Fruit fly (Drosophila melanogaster) whole organism, embryonic: ENCODE measurements around the gene CG31178.

Experiments used
- CG10209 ChIP-seq: fragments of 200-800 bp; sonication (Bioruptor generic); optimal IDR thresholded peaks from 3 replicates; lab custom pipeline; 2017; ENCODE audit warnings: missing biosample characterization, mild to moderate bottlenecking, missing genetic modification characterization, missing genetic modification reagents
- CG10565 ChIP-seq: fragments of 200-800 bp; sonication (Bioruptor generic); optimal IDR thresholded peaks from 3 replicates; lab custom pipeline; 2016; ENCODE audit warnings: missing biosample characterization, mild to moderate bottlenecking, missing genetic modification characterization
- CG10654 ChIP-seq: fragments of 200-800 bp; sonication (Bioruptor generic); optimal IDR thresholded peaks from 2 replicates; lab custom pipeline; 2016; ENCODE audit warnings: missing biosample characterization, missing genetic modification characterization
- CG12236 ChIP-seq: fragments of 200-800 bp; sonication (Bioruptor generic); optimal IDR thresholded peaks from 2 replicates; lab custom pipeline; 2016; ENCODE audit warnings: missing biosample characterization, missing genetic modification characterization
- CG13424 ChIP-seq: fragments of 200-800 bp; sonication (Bioruptor generic); optimal IDR thresholded peaks from 2 replicates; lab custom pipeline; 2019; ENCODE audit warnings: missing biosample characterization, mild to moderate bottlenecking, missing genetic modification characterization, moderate library complexity
- CG14441 ChIP-seq: fragments of 200-800 bp; sonication (Bioruptor generic); IDR thresholded peaks from 2 replicates; pipeline ENCODE4 v1.3.6; 2022; ENCODE audit warnings: missing biosample characterization, missing genetic modification characterization
- CG15514 ChIP-seq: fragments of 200-800 bp; sonication (Bioruptor generic); optimal IDR thresholded peaks from 3 replicates; lab custom pipeline; 2017; ENCODE audit warnings: missing biosample characterization, missing genetic modification characterization, mild to moderate bottlenecking, moderate library complexity, missing genetic modification reagents
- CG16815 ChIP-seq: fragments of 200-800 bp; sonication (Bioruptor generic); optimal IDR thresholded peaks from 3 replicates; lab custom pipeline; 2017; ENCODE audit warnings: missing biosample characterization, mild to moderate bottlenecking, missing genetic modification characterization
- CG2120 ChIP-seq: fragments of 200-800 bp; sonication (Bioruptor generic); optimal IDR thresholded peaks from 3 replicates; lab custom pipeline; 2016; ENCODE audit warnings: missing biosample characterization, missing genetic modification characterization
- CG3281 ChIP-seq: fragments of 200-800 bp; sonication (Bioruptor generic); optimal IDR thresholded peaks from 3 replicates; lab custom pipeline; 2017; ENCODE audit warnings: missing biosample characterization, mild to moderate bottlenecking, missing genetic modification characterization
- CG34224 ChIP-seq: fragments of 200-800 bp; sonication (Bioruptor generic); IDR thresholded peaks from 3 replicates; pipeline ENCODE4 v1.3.6; 2022; ENCODE audit warnings: missing biosample characterization, missing genetic modification characterization; ENCODE audit not compliant: partially characterized antibody
- CG3838 ChIP-seq: fragments of 200-800 bp; sonication (Bioruptor generic); optimal IDR thresholded peaks from 3 replicates; lab custom pipeline; 2016; ENCODE audit warnings: missing biosample characterization, missing genetic modification characterization
- CG6813 ChIP-seq: fragments of 200-800 bp; sonication (Bioruptor generic); optimal IDR thresholded peaks from 2 replicates; lab custom pipeline; 2017; ENCODE audit warnings: missing biosample characterization, missing genetic modification characterization, mild to moderate bottlenecking, moderate library complexity, missing genetic modification reagents
- CG7556 ChIP-seq: fragments of 200-800 bp; sonication (Bioruptor generic); optimal IDR thresholded peaks from 2 replicates; lab custom pipeline; 2017; ENCODE audit warnings: missing biosample characterization, mild to moderate bottlenecking, missing genetic modification characterization
- CG8944 ChIP-seq: fragments of 200-800 bp; sonication (Bioruptor generic); optimal IDR thresholded peaks from 3 replicates; lab custom pipeline; 2016; ENCODE audit warnings: missing biosample characterization, missing genetic modification characterization
- Chrac-16 ChIP-seq: fragments of 200-800 bp; sonication (Bioruptor generic); optimal IDR thresholded peaks from 3 replicates; lab custom pipeline; 2016; ENCODE audit warnings: missing biosample characterization, missing genetic modification characterization
- CkIIα-i1 ChIP-seq: fragments of 200-800 bp; sonication (Bioruptor generic); IDR thresholded peaks from 2 replicates; pipeline ENCODE4 v1.3.6; 2022; ENCODE audit warnings: missing biosample characterization, missing genetic modification characterization
- Dek ChIP-seq: fragments of 200-800 bp; sonication (Bioruptor generic); optimal IDR thresholded peaks from 3 replicates; lab custom pipeline; 2019; ENCODE audit warnings: missing biosample characterization, mild to moderate bottlenecking, missing genetic modification characterization, moderate library complexity
- Dip2 ChIP-seq: fragments of 200-800 bp; sonication (Bioruptor generic); IDR thresholded peaks from 2 replicates; pipeline ENCODE4 v1.3.6; 2022; ENCODE audit warnings: missing biosample characterization, missing genetic modification characterization
- Ets65A ChIP-seq: fragments of 200-800 bp; sonication (Bioruptor generic); peaks from one replicate; lab custom pipeline; 2016; ENCODE audit warnings: missing biosample characterization, missing genetic modification characterization
- GATAe ChIP-seq: fragments of 200-800 bp; sonication (Bioruptor generic); conservative IDR thresholded peaks from 2 replicates; pipeline ENCODE4 v1.3.6; 2022; ENCODE audit warnings: missing biosample characterization, missing genetic modification characterization
- Gug ChIP-seq: fragments of 200-800 bp; sonication (Bioruptor generic); IDR thresholded peaks from 4 replicates; pipeline ENCODE4 v1.3.6; 2022; ENCODE audit warnings: missing biosample characterization, missing genetic modification characterization
- Hmr ChIP-seq: fragments of 200-800 bp; sonication (Bioruptor generic); optimal IDR thresholded peaks from 3 replicates; lab custom pipeline; 2017; ENCODE audit warnings: mild to moderate bottlenecking, missing biosample characterization, missing genetic modification reagents, missing genetic modification characterization
- Hr3 ChIP-seq: fragments of 200-800 bp; sonication (Bioruptor generic); optimal IDR thresholded peaks from 3 replicates; lab custom pipeline; 2016; ENCODE audit warnings: missing biosample characterization, missing genetic modification characterization
- Lim3 ChIP-seq: fragments of 200-800 bp; sonication (Bioruptor generic); IDR thresholded peaks from 2 replicates; pipeline ENCODE4 v1.3.6; 2022; ENCODE audit warnings: missing biosample characterization, missing genetic modification characterization
- Lpt ChIP-seq: fragments of >200 bp; optimal IDR thresholded peaks from 2 replicates; lab custom pipeline; 2018; ENCODE audit warnings: missing biosample characterization, missing genetic modification characterization
- NC2β ChIP-seq: fragments of 200-800 bp; sonication (Bioruptor generic); optimal IDR thresholded peaks from 2 replicates; lab custom pipeline; 2016; ENCODE audit warnings: missing biosample characterization, missing genetic modification characterization
- Nf-YA ChIP-seq: fragments of 200-800 bp; sonication (Bioruptor generic); IDR thresholded peaks from 2 replicates; pipeline ENCODE4 v1.3.6; 2022; ENCODE audit warnings: missing biosample characterization, missing genetic modification characterization
- aop ChIP-seq: fragments of 200-800 bp; sonication (Bioruptor generic); IDR thresholded peaks from 2 replicates; pipeline ENCODE4 v1.3.6; 2022; ENCODE audit warnings: missing biosample characterization, missing genetic modification characterization
- bcd ChIP-seq: fragments of 200-800 bp; sonication (Bioruptor generic); optimal IDR thresholded peaks from 2 replicates; lab custom pipeline; 2017; ENCODE audit warnings: missing biosample characterization, mild to moderate bottlenecking, missing genetic modification characterization
- chinmo ChIP-seq: fragments of 200-800 bp; sonication (Bioruptor generic); IDR thresholded peaks from 4 replicates; pipeline ENCODE4 v1.3.6; 2022; ENCODE audit warnings: missing biosample characterization, missing genetic modification characterization; ENCODE audit not compliant: partially characterized antibody
- chn ChIP-seq: fragments of 200-800 bp; sonication (Bioruptor generic); optimal IDR thresholded peaks from 2 replicates; lab custom pipeline; 2016; ENCODE audit warnings: missing biosample characterization, missing genetic modification characterization
- disco-r ChIP-seq: fragments of 200-800 bp; sonication (Bioruptor generic); optimal IDR thresholded peaks from 2 replicates; lab custom pipeline; 2016; ENCODE audit warnings: missing biosample characterization, missing genetic modification characterization
- fd3F ChIP-seq: fragments of 200-800 bp; sonication (Bioruptor generic); optimal IDR thresholded peaks from 2 replicates; lab custom pipeline; 2018; ENCODE audit warnings: missing biosample characterization, mild to moderate bottlenecking, missing genetic modification characterization, moderate library complexity
- fru ChIP-seq: fragments of >200 bp; optimal IDR thresholded peaks from 2 replicates; lab custom pipeline; 2017
- gro ChIP-seq: fragments of 200-800 bp; sonication (Bioruptor generic); optimal IDR thresholded peaks from 2 replicates; lab custom pipeline; 2016; ENCODE audit warnings: missing biosample characterization, missing genetic modification characterization
- hth ChIP-seq: fragments of >200 bp; optimal IDR thresholded peaks from 2 replicates; lab custom pipeline; 2017; ENCODE audit warnings: inconsistent platforms
- lmd ChIP-seq: fragments of 200-800 bp; sonication (Bioruptor generic); IDR thresholded peaks from 2 replicates; pipeline ENCODE4 v1.3.6; 2022; ENCODE audit warnings: missing biosample characterization, missing genetic modification characterization
- lola ChIP-seq, 3 experiments: fragments of >200 bp in 2 of 3; fragments of 200-800 bp in 1 of 3; sonication (Bioruptor generic) in 1 of 3; optimal IDR thresholded peaks; 2 replicates each; lab custom pipeline; 2017 to 2019; ENCODE audit warnings: missing biosample characterization in 3 of 3, missing genetic modification characterization in 3 of 3, mild to moderate bottlenecking in 1 of 3, moderate library complexity in 1 of 3
- lov ChIP-seq, 2 experiments: fragments of 200-800 bp in 1 of 2; fragments of >200 bp in 1 of 2; sonication (Bioruptor generic) in 1 of 2; IDR thresholded peaks in 1 of 2; optimal IDR thresholded peaks in 1 of 2; 2 replicates in 1 of 2; 3 replicates in 1 of 2; pipeline versions ENCODE4 v1.3.6 to Lab custom; 2017 to 2022; ENCODE audit warnings: missing biosample characterization in 1 of 2, missing genetic modification characterization in 1 of 2
- nerfin-2 ChIP-seq: fragments of 200-800 bp; sonication (Bioruptor generic); IDR thresholded peaks from 2 replicates; pipeline ENCODE4 v1.3.6; 2022; ENCODE audit warnings: missing biosample characterization, missing genetic modification characterization; ENCODE audit not compliant: partially characterized antibody
- otp ChIP-seq: fragments of 200-800 bp; sonication (Bioruptor generic); IDR thresholded peaks from 3 replicates; pipeline ENCODE4, ENCODE4 v1.3.6; 2022; ENCODE audit warnings: missing biosample characterization, missing genetic modification characterization
- pb ChIP-seq: fragments of 200-800 bp; sonication (Bioruptor generic); optimal IDR thresholded peaks from 3 replicates; lab custom pipeline; 2016; ENCODE audit warnings: missing biosample characterization, missing genetic modification characterization
- pita ChIP-seq: fragments of 200-800 bp; sonication (Bioruptor generic); optimal IDR thresholded peaks from 2 replicates; lab custom pipeline; 2017; ENCODE audit warnings: missing biosample characterization, mild to moderate bottlenecking, missing genetic modification characterization
- sna ChIP-seq: fragments of 200-800 bp; sonication (Bioruptor generic); IDR thresholded peaks from 2 replicates; pipeline ENCODE4 v1.3.6; 2022; ENCODE audit warnings: missing biosample characterization, missing genetic modification characterization; ENCODE audit not compliant: partially characterized antibody
- ssp ChIP-seq: fragments of 200-800 bp; sonication (Bioruptor generic); IDR thresholded peaks from 2 replicates; pipeline ENCODE4 v1.3.6; 2022; ENCODE audit warnings: missing biosample characterization, missing genetic modification characterization
- tio ChIP-seq: fragments of 200-800 bp; sonication (Bioruptor generic); optimal IDR thresholded peaks from 2 replicates; lab custom pipeline; 2017; ENCODE audit warnings: missing biosample characterization, missing genetic modification characterization, inconsistent platforms
- usp ChIP-seq: fragments of >200 bp; optimal IDR thresholded peaks from 2 replicates; lab custom pipeline; 2017; ENCODE audit warnings: missing biosample characterization, missing genetic modification characterization
- vvl ChIP-seq: fragments of 200-800 bp; sonication (Bioruptor generic); IDR thresholded peaks from 2 replicates; pipeline ENCODE4 v1.3.6; 2022; ENCODE audit warnings: missing biosample characterization, missing genetic modification characterization
- zfh1 ChIP-seq: fragments of 200-800 bp; sonication (Bioruptor generic); IDR thresholded peaks from 3 replicates; pipeline ENCODE4 v1.3.6; 2022; ENCODE audit warnings: missing biosample characterization, missing genetic modification characterization

The CG31178 gene

DNA sequence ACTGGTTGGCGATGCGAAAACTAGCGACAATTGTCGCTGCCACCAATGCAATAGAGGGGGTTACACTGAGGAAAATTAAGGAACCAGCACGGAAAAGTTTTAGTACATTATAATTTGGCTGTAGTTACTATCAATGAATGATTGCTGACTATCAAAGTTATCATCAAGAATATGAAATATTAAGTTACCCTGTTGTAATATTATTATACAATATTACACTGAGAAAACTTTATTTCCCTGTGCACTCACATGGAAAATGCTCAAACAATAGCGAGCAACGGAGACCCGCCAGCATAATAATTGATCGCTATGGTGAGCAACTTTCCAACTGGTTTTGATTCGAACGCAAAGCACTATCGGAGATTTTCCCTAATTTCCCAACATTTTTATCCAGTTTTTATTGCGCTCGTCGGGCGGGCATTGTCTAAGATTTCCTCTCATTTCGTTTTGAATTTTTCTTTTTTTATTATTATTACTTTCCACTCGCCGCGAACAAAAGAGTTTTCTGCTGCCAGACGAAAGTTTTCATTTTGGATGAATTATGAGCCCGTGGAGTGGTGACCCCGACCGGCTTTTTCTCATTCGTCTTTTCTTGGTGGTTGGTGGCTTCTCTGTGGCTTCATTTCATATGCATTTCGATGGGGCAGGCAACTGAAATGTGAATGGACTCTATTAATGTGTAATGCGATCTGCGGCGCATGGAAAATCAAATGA lies 11.2 kb upstream of the CG31178 start (continued):
- TF ChIP-seq CG10209 (GFP tag; lab: Kevin White, UChicago) (peak; percentile 73), Dip2 (GFP tag; lab: Robert Waterston, UW) (no peak), pb (GFP tag; lab: Kevin White, UChicago) (no peak), Hr3 (GFP tag; lab: Kevin White, UChicago) (peak; percentile 77), usp (GFP tag; lab: Kevin White, UChicago) (no peak), pita (GFP tag; lab: Kevin White, UChicago) (no peak), NC2β (GFP tag; lab: Kevin White, UChicago) (peak; percentile 52), CG3838 (no peak), Hmr (GFP tag; lab: Kevin White, UChicago) (peak; percentile 54), Nf-YA (no peak), tio (GFP tag; lab: Kevin White, UChicago) (peak; percentile 54), zfh1 (GFP tag; lab: Robert Waterston, UW) (peak; percentile 86), vvl (peak; percentile 90), CG3281 (GFP tag; lab: Kevin White, UChicago) (peak; percentile 4), CG7556 (GFP tag; lab: Kevin White, UChicago) (peak; percentile 90), CG14441 (peak; percentile 45), CG15514 (no peak), CG12236 (GFP tag; lab: Kevin White, UChicago) (peak; percentile 5), hth (lab: Kevin White, UChicago) (no peak), GATAe (no peak), CG34224 (no peak), CG10565 (GFP tag; lab: Kevin White, UChicago) (no peak), CG10654 (GFP tag; lab: Kevin White, UChicago) (peak; percentile 44), lov (optimal IDR thresholded peaks at IDR 0.05; lab: Kevin White, UChicago) (no peak), lov (GFP tag; IDR thresholded peaks at IDR 0.05; lab: Robert Waterston, UW) (0 out of 3 replicates have a peak, but pooled peaks have one; percentile 6), disco-r (peak; percentile 47), lola (GFP tag; optimal IDR thresholded peaks at IDR 0.05; lab: Kevin White, UChicago) (peak in 1 of 3 experiments; percentile 91), Gug (no peak; the same call in 3 of the 4 replicates), bcd (GFP tag; lab: Kevin White, UChicago) (peak; percentile 55), CG8944 (peak; percentile 39), aop (GFP tag; lab: Robert Waterston, UW) (0 out of 2 replicates have a peak, but pooled peaks have one; percentile 42), Lpt (GFP tag; lab: Kevin White, UChicago) (no peak), CG16815 (GFP tag; lab: Kevin White, UChicago) (peak; percentile 36), chinmo (GFP tag; lab: Robert Waterston, UW) (no peak), fd3F (GFP tag; lab: Kevin White, UChicago) (no peak), otp (GFP tag; lab: Robert Waterston, UW) (peak; percentile 75; the same call in 2 of the 3 replicates), CG13424 (tag; lab: Kevin White, UChicago) (peak; percentile 87), Ets65A (peak; percentile 86), CG6813 (GFP tag; lab: Kevin White, UChicago) (peak; percentile 25), ssp (GFP tag; lab: Robert Waterston, UW) (peak; percentile 51; the same call in 1 of the 2 replicates), chn (peak; percentile 68), CG2120 (no peak), sna (GFP tag; lab: Robert Waterston, UW) (no peak), Dek (tag; lab: Kevin White, UChicago) (peak; percentile 63), Chrac-16 (GFP tag; lab: Kevin White, UChicago) (peak; percentile 72), fru (lab: Kevin White, UChicago) (no peak), Lim3 (GFP tag; lab: Robert Waterston, UW) (no peak), lmd (GFP tag; lab: Robert Waterston, UW) (peak; percentile 72), nerfin-2 (no peak), CkIIα-i1 (GFP tag; lab: Robert Waterston, UW) (no peak), gro (GFP tag; lab: Kevin White, UChicago) (no peak)
